Worm (Caenorhabditis elegans): ENCODE results near the gene F59A6.2.

DNA sequence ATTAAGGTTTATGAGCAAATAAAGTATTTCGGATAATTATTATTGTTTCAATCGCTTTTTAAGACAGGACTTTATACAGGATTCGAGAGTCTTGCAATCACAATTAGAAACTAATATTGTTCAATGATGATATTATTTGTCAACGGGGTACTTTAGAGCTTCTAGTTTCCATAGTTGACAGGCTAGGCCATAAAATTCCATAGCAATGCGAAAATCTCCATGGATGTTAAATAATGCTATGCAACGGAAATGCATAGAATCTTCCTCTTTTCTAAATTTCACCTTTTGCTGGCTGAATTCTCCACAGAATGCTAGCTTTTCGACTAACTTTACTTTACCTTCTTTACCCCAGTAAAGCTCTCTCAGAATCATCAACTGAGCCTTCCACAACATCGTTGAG, 6.5 kb upstream of the F59A6.2 start, which contains the start of gene F59A6.3:
- TF ChIP-seq elt-1 (tag; optimal IDR thresholded peaks at IDR 0.05): no peak
- no peak for TF ChIP-seq ceh-82 (tag; optimal IDR thresholded peaks at IDR 0.05)
- TF ChIP-seq nhr-25 (tag; optimal IDR thresholded peaks at IDR 0.05): no peak
- TF ChIP-seq R02D3.7 (tag; optimal IDR thresholded peaks at IDR 0.05): no peak
- TF ChIP-seq nhr-77 (tag; optimal IDR thresholded peaks at IDR 0.05): no peak
- no peak for TF ChIP-seq C34F6.9 (tag; optimal IDR thresholded peaks at IDR 0.05)
